Worm (Caenorhabditis elegans) whole organism, L4 larva: ENCODE measurements around the gene C14E2.4.

Source experiments
- D1046.2 ChIP-seq: fragments of 200-800 bp; sonication (Bioruptor generic); IDR thresholded peaks from 2 replicates; pipeline ENCODE4 v1.3.6; 2022; ENCODE audit warnings: missing genetic modification characterization, missing compliant biosample characterization
- F10B5.3 ChIP-seq: sonication (generic microtip); optimal IDR thresholded peaks from 2 replicates; lab custom pipeline; 2016; ENCODE audit warnings: mild to moderate bottlenecking, missing genetic modification characterization, missing compliant biosample characterization
- F26F4.8 ChIP-seq: fragments of 200-800 bp; sonication (Bioruptor generic); conservative IDR thresholded peaks from 2 replicates; pipeline ENCODE4 v1.3.6; 2022; ENCODE audit warnings: missing genetic modification characterization, missing compliant biosample characterization
- F44E2.7 ChIP-seq: fragments of 200-800 bp; sonication (Bioruptor generic); IDR thresholded peaks from 2 replicates; pipeline ENCODE4 v2.1.2; 2022; ENCODE audit warnings: missing genetic modification characterization, missing compliant biosample characterization
- T26A8.4 ChIP-seq: fragments of 200-800 bp; sonication (Bioruptor generic); IDR thresholded peaks from 2 replicates; pipeline ENCODE4 v1.3.6; 2022; ENCODE audit warnings: missing genetic modification characterization, missing compliant biosample characterization
- Y105C5A.15 ChIP-seq: fragments of 200-800 bp; sonication (Bioruptor generic); IDR thresholded peaks from 2 replicates; pipeline ENCODE4 v1.3.6; 2022; ENCODE audit warnings: missing genetic modification characterization, missing compliant biosample characterization
- Y48G9A.11 ChIP-seq: fragments of 200-800 bp; sonication (Bioruptor generic); IDR thresholded peaks from 2 replicates; pipeline ENCODE4 v1.3.6; 2022; ENCODE audit warnings: missing genetic modification reagents, missing genetic modification characterization, missing compliant biosample characterization
- Y5F2A.4 ChIP-seq: fragments of 200-800 bp; sonication (Bioruptor generic); optimal IDR thresholded peaks from 2 replicates; lab custom pipeline; 2018; ENCODE audit warnings: mild to moderate bottlenecking, missing genetic modification characterization, missing compliant biosample characterization
- ZK337.2 ChIP-seq: fragments of 200-800 bp; sonication (Bioruptor generic); IDR thresholded peaks from 2 replicates; pipeline ENCODE4 v1.3.6; 2022; ENCODE audit warnings: missing genetic modification reagents, missing genetic modification characterization, missing compliant biosample characterization
- ZK546.5 ChIP-seq, 2 experiments: sonication (generic microtip); optimal IDR thresholded peaks; 2 replicates each; lab custom pipeline; 2017; ENCODE audit warnings: missing biosample characterization in 2 of 2, missing genetic modification characterization in 2 of 2
- aha-1 ChIP-seq: fragments of 150-350 bp; peaks from one replicate; lab custom pipeline; 2014; ENCODE audit warnings: missing biosample characterization, missing genetic modification characterization
- ama-1 ChIP-seq: fragments of 150-350 bp; optimal IDR thresholded peaks from 2 replicates; lab custom pipeline; 2014; ENCODE audit warnings: inconsistent platforms, mixed read lengths
- arid-1 ChIP-seq: fragments of 200-800 bp; sonication (Bioruptor generic); conservative IDR thresholded peaks from 2 replicates; pipeline ENCODE4 v1.3.6; 2022; ENCODE audit warnings: missing genetic modification reagents, missing genetic modification characterization, missing compliant biosample characterization
- ceh-44 ChIP-seq: fragments of 200-800 bp; sonication (Bioruptor generic); IDR thresholded peaks from 2 replicates; pipeline ENCODE4 v1.3.6; 2022; ENCODE audit warnings: missing genetic modification reagents, missing genetic modification characterization, missing compliant biosample characterization
- ces-1 ChIP-seq: fragments of 150-350 bp; sonication (generic microtip); optimal IDR thresholded peaks from 4 replicates; lab custom pipeline; 2014; ENCODE audit warnings: missing biosample characterization, missing genetic modification reagents, missing genetic modification characterization
- cey-2 ChIP-seq: sonication (generic microtip); optimal IDR thresholded peaks from 3 replicates; lab custom pipeline; 2017; ENCODE audit warnings: missing genetic modification characterization, mild to moderate bottlenecking, missing compliant biosample characterization, antibody characterized with exemption, borderline replicate concordance; ENCODE audit not compliant: insufficient read depth
- ctbp-1 ChIP-seq: fragments of 200-800 bp; sonication (Bioruptor generic); IDR thresholded peaks from 2 replicates; pipeline ENCODE4 v1.3.6; 2022; ENCODE audit warnings: missing genetic modification reagents, missing genetic modification characterization, missing compliant biosample characterization
- daf-16 ChIP-seq, 3 experiments: sonication (generic microtip); optimal IDR thresholded peaks; 2 replicates each; lab custom pipeline; 2016 to 2017; ENCODE audit warnings: missing genetic modification characterization in 3 of 3, missing genetic modification reagents in 3 of 3, mild to moderate bottlenecking in 2 of 3, missing compliant biosample characterization in 2 of 3, missing biosample characterization in 1 of 3, moderate library complexity in 1 of 3
- dmd-6 ChIP-seq: fragments of 200-800 bp; sonication (Bioruptor generic); IDR thresholded peaks from 2 replicates; pipeline ENCODE4 v1.3.6; 2022; ENCODE audit warnings: missing genetic modification reagents, missing genetic modification characterization, missing compliant biosample characterization
- dmd-8 ChIP-seq: fragments of 200-800 bp; sonication (Bioruptor generic); IDR thresholded peaks from 2 replicates; pipeline ENCODE4 v1.3.6; 2022; ENCODE audit warnings: missing genetic modification characterization, missing compliant biosample characterization
- dmd-9 ChIP-seq: fragments of 200-800 bp; sonication (Bioruptor generic); IDR thresholded peaks from 2 replicates; pipeline ENCODE4 v1.3.6; 2022; ENCODE audit warnings: missing genetic modification reagents, missing genetic modification characterization, missing compliant biosample characterization
- egl-43 ChIP-seq: fragments of 200-800 bp; sonication (Bioruptor generic); IDR thresholded peaks from 2 replicates; pipeline ENCODE4 v1.3.6; 2022; ENCODE audit warnings: missing genetic modification reagents, missing genetic modification characterization, missing compliant biosample characterization
- hif-1 ChIP-seq, 2 experiments: sonication (generic microtip); optimal IDR thresholded peaks; 2 replicates each; lab custom pipeline; 2016 to 2017; ENCODE audit warnings: missing compliant biosample characterization in 2 of 2, missing genetic modification characterization in 2 of 2, missing genetic modification reagents in 2 of 2, missing genotype in 2 of 2, mild to moderate bottlenecking in 1 of 2
- hmg-1.1 ChIP-seq: fragments of 200-800 bp; sonication (Bioruptor generic); IDR thresholded peaks from 2 replicates; pipeline ENCODE4 v1.3.6; 2022; ENCODE audit warnings: missing genetic modification reagents, missing genetic modification characterization, missing compliant biosample characterization
- jun-1 ChIP-seq: fragments of 150-350 bp; optimal IDR thresholded peaks from 2 replicates; lab custom pipeline; 2014; ENCODE audit warnings: missing biosample characterization, missing genetic modification reagents, missing genetic modification characterization
- lim-7 ChIP-seq: fragments of 200-800 bp; sonication (Bioruptor generic); IDR thresholded peaks from 2 replicates; pipeline ENCODE4 v1.3.6; 2022; ENCODE audit warnings: missing genetic modification characterization, missing compliant biosample characterization
- lin-13 ChIP-seq: fragments of 150-350 bp; optimal IDR thresholded peaks from 2 replicates; lab custom pipeline; 2014; ENCODE audit warnings: missing biosample characterization, missing genetic modification reagents, missing genetic modification characterization
- lir-3 ChIP-seq: sonication (generic microtip); optimal IDR thresholded peaks from 2 replicates; lab custom pipeline; 2016; ENCODE audit warnings: mild to moderate bottlenecking, missing genetic modification characterization, missing compliant biosample characterization
- mes-2 ChIP-seq: sonication (generic microtip); optimal IDR thresholded peaks from 2 replicates; lab custom pipeline; 2016; ENCODE audit warnings: missing genotype, mild to moderate bottlenecking, missing genetic modification characterization, missing compliant biosample characterization; ENCODE audit not compliant: poor library complexity, severe bottlenecking
- mxl-2 ChIP-seq: fragments of 200-800 bp; sonication (Bioruptor generic); conservative IDR thresholded peaks from 2 replicates; pipeline ENCODE4 v1.3.6; 2022; ENCODE audit warnings: missing genetic modification reagents, missing genetic modification characterization, missing compliant biosample characterization
- mxl-3 ChIP-seq: fragments of 200-800 bp; sonication (Bioruptor generic); optimal IDR thresholded peaks from 2 replicates; lab custom pipeline; 2018; ENCODE audit warnings: mild to moderate bottlenecking, missing genetic modification characterization, missing compliant biosample characterization
- nhr-10 ChIP-seq: fragments of 150-350 bp; optimal IDR thresholded peaks from 2 replicates; lab custom pipeline; 2014; ENCODE audit warnings: missing biosample characterization, missing genetic modification characterization
- nhr-102 ChIP-seq: sonication (generic microtip); optimal IDR thresholded peaks from 2 replicates; lab custom pipeline; 2016; ENCODE audit warnings: mild to moderate bottlenecking, missing genetic modification characterization, moderate library complexity, missing compliant biosample characterization
- nhr-11 ChIP-seq: fragments of 150-350 bp; optimal IDR thresholded peaks from 2 replicates; lab custom pipeline; 2014; ENCODE audit warnings: missing biosample characterization, missing genetic modification characterization
- nhr-111 ChIP-seq: fragments of 200-800 bp; sonication (Bioruptor generic); optimal IDR thresholded peaks from 2 replicates; lab custom pipeline; 2018; ENCODE audit warnings: mild to moderate bottlenecking, missing genetic modification characterization, missing compliant biosample characterization
- nhr-28 ChIP-seq: fragments of 150-350 bp; optimal IDR thresholded peaks from 2 replicates; lab custom pipeline; 2014; ENCODE audit warnings: missing biosample characterization, missing genetic modification characterization
- nhr-41 ChIP-seq: fragments of 200-800 bp; sonication (Bioruptor generic); IDR thresholded peaks from 2 replicates; pipeline ENCODE4 v1.3.6; 2022; ENCODE audit warnings: missing genetic modification reagents, missing genetic modification characterization, missing compliant biosample characterization
- nhr-42 ChIP-seq: fragments of 200-800 bp; sonication (Bioruptor generic); IDR thresholded peaks from 2 replicates; pipeline ENCODE4 v1.3.6; 2022; ENCODE audit warnings: missing genetic modification characterization, missing compliant biosample characterization
- nhr-77 ChIP-seq: fragments of 150-350 bp; optimal IDR thresholded peaks from 2 replicates; lab custom pipeline; 2014; ENCODE audit warnings: missing biosample characterization, missing genetic modification characterization
- saeg-2 ChIP-seq: fragments of 200-800 bp; sonication (Bioruptor generic); IDR thresholded peaks from 2 replicates; pipeline ENCODE4 v1.3.6; 2022; ENCODE audit warnings: missing genetic modification reagents, missing genetic modification characterization, missing compliant biosample characterization
- snpc-1.2 ChIP-seq: fragments of 200-800 bp; sonication (Bioruptor generic); IDR thresholded peaks from 2 replicates; pipeline ENCODE4 v1.3.6; 2022; ENCODE audit warnings: missing genetic modification reagents, missing genetic modification characterization, missing compliant biosample characterization
- spr-1 ChIP-seq: sonication (generic microtip); optimal IDR thresholded peaks from 2 replicates; lab custom pipeline; 2016; ENCODE audit warnings: mild to moderate bottlenecking, missing genetic modification characterization, missing compliant biosample characterization
- spr-3 ChIP-seq: fragments of 200-800 bp; sonication (Bioruptor generic); optimal IDR thresholded peaks from 2 replicates; lab custom pipeline; 2018; ENCODE audit warnings: mild to moderate bottlenecking, missing genetic modification characterization, missing compliant biosample characterization
- unc-130 ChIP-seq: sonication (generic microtip); optimal IDR thresholded peaks from 2 replicates; lab custom pipeline; 2016; ENCODE audit warnings: missing genetic modification reagents, missing genetic modification characterization, missing compliant biosample characterization
- unc-62 ChIP-seq, 3 experiments: fragments of 150-350 bp in 1 of 3; sonication (generic microtip); optimal IDR thresholded peaks in 2 of 3; peaks in 1 of 3; 1 replicate in 1 of 3; 2 replicates in 2 of 3; lab custom pipeline; 2014 to 2017; ENCODE audit warnings: missing biosample characterization in 3 of 3, missing genetic modification characterization in 3 of 3, missing genetic modification reagents in 3 of 3, missing genotype in 1 of 3
- vab-7 ChIP-seq: fragments of 200-800 bp; sonication (Bioruptor generic); IDR thresholded peaks from 2 replicates; pipeline ENCODE4 v1.3.6; 2022; ENCODE audit warnings: missing genetic modification reagents, missing genetic modification characterization, missing compliant biosample characterization
- zfp-2 ChIP-seq: sonication (generic microtip); optimal IDR thresholded peaks from 2 replicates; lab custom pipeline; 2016; ENCODE audit warnings: mild to moderate bottlenecking, missing genetic modification characterization, missing compliant biosample characterization
- zip-2 ChIP-seq: fragments of 150-350 bp; optimal IDR thresholded peaks from 2 replicates; lab custom pipeline; 2014; ENCODE audit warnings: missing biosample characterization, missing genetic modification characterization
- ztf-7 ChIP-seq: fragments of 150-350 bp; optimal IDR thresholded peaks from 2 replicates; lab custom pipeline; 2014; ENCODE audit warnings: missing biosample characterization, missing genetic modification characterization

Gene C14E2.4

ce11 chrX:1837703-1838102 lies 16.6 kb upstream of the C14E2.4 start (continued):
- TF ChIP-seq ceh-44 (GFP tag; lab: Robert Waterston, UW) (peak; percentile 64; the same call in 1 of the 2 replicates), vab-7 (peak; percentile 83), D1046.2 (peak; percentile 82), dmd-6 (GFP tag; lab: Robert Waterston, UW) (peak; percentile 51), F26F4.8 (GFP tag; lab: Robert Waterston, UW) (peak; percentile 96), Y5F2A.4 (GFP tag; lab: Kevin White, UChicago) (peak; percentile 72), nhr-42 (GFP tag; lab: Robert Waterston, UW) (peak; percentile 71; the same call in 1 of the 2 replicates), aha-1 (tag; lab: Kevin White, UChicago) (peak; percentile 33), arid-1 (peak; percentile 78), F44E2.7 (peak; percentile 73; the same call in 1 of the 2 replicates), spr-3 (GFP tag; lab: Kevin White, UChicago) (peak; percentile 23), mxl-2 (GFP tag; lab: Robert Waterston, UW) (0 out of 2 replicates have a peak, but pooled peaks have one; percentile 28), snpc-1.2 (GFP tag; lab: Robert Waterston, UW) (peak; percentile 84), mxl-3 (peak; percentile 47), nhr-102 (tag; lab: Kevin White, UChicago) (peak; percentile 56), zip-2 (peak; percentile 2), spr-1 (peak; percentile 34), ctbp-1 (GFP tag; lab: Robert Waterston, UW) (peak; percentile 55; the same call in 1 of the 2 replicates), F10B5.3 (tag; lab: Kevin White, UChicago) (peak; percentile 43), T26A8.4 (GFP tag; lab: Robert Waterston, UW) (peak; percentile 58; the same call in 1 of the 2 replicates), nhr-77 (tag; lab: Kevin White, UChicago) (no peak), Y48G9A.11 (GFP tag; lab: Robert Waterston, UW) (0 out of 2 replicates have a peak, but pooled peaks have one; percentile 42), cey-2 (tag; lab: Kevin White, UChicago) (no peak), jun-1 (peak; percentile 9), hmg-1.1 (GFP tag; lab: Robert Waterston, UW) (peak; percentile 79), unc-62 (GFP tag; optimal IDR thresholded peaks at IDR 0.05 in 1 of 2; lab: Kevin White, UChicago) (no peak), unc-62 (tag; optimal IDR thresholded peaks at IDR 0.05; lab: Kevin White, UChicago) (no peak), lim-7 (GFP tag; lab: Robert Waterston, UW) (peak; percentile 91), ZK337.2 (GFP tag; lab: Robert Waterston, UW) (0 out of 2 replicates have a peak, but pooled peaks have one; percentile 35), unc-130 (GFP tag; lab: Kevin White, UChicago) (peak; percentile 54), lin-13 (GFP tag; lab: Kevin White, UChicago) (peak; percentile 31), nhr-28 (no peak), zfp-2 (tag; lab: Kevin White, UChicago) (no peak), dmd-9 (GFP tag; lab: Robert Waterston, UW) (peak; percentile 51; the same call in 1 of the 2 replicates), egl-43 (GFP tag; lab: Robert Waterston, UW) (peak; percentile 93), nhr-11 (tag; lab: Kevin White, UChicago) (no peak), mes-2 (tag; lab: Kevin White, UChicago) (peak; percentile 83), hif-1 (tag; optimal IDR thresholded peaks at IDR 0.05; lab: Kevin White, UChicago) (peak in 1 of 2 experiments; percentile 54), daf-16 (GFP tag; optimal IDR thresholded peaks at IDR 0.05; lab: Kevin White, UChicago) (peak; percentile 2 to 74), daf-16 (tag; optimal IDR thresholded peaks at IDR 0.05; lab: Kevin White, UChicago) (no peak), saeg-2 (GFP tag; lab: Robert Waterston, UW) (no peak), lir-3 (tag; lab: Kevin White, UChicago) (peak; percentile 30), nhr-111 (no peak), ZK546.5 (tag; optimal IDR thresholded peaks at IDR 0.05; lab: Kevin White, UChicago) (no peak), Y105C5A.15 (0 out of 2 replicates have a peak, but pooled peaks have one; percentile 26), nhr-41 (peak; percentile 73; the same call in 1 of the 2 replicates), nhr-10 (tag; lab: Kevin White, UChicago) (no peak), ces-1 (GFP tag; lab: Kevin White, UChicago) (no peak), dmd-8 (GFP tag; lab: Robert Waterston, UW) (peak; percentile 65; the same call in 1 of the 2 replicates), ama-1 (no peak), ztf-7 (peak; percentile 55)
